Worm (Caenorhabditis elegans) whole organism, L1 larva: ENCODE results near the gene mrpl-16.

Experiments
- C04F5.9 ChIP-seq: sonication (generic microtip); optimal IDR thresholded peaks from 2 replicates; lab custom pipeline; 2016; ENCODE audit warnings: missing genetic modification characterization, missing compliant biosample characterization
- C16A3.4 ChIP-seq: fragments of 150-350 bp; optimal IDR thresholded peaks from 2 replicates; lab custom pipeline; 2014; ENCODE audit warnings: missing biosample characterization, missing genetic modification characterization
- C34B4.2 ChIP-seq: sonication (generic microtip); optimal IDR thresholded peaks from 2 replicates; lab custom pipeline; 2017; ENCODE audit warnings: mild to moderate bottlenecking, missing genetic modification characterization, missing compliant biosample characterization
- Y116A8C.19 ChIP-seq: sonication (generic microtip); optimal IDR thresholded peaks from 2 replicates; lab custom pipeline; 2016; ENCODE audit warnings: missing compliant biosample characterization, missing genetic modification characterization, borderline replicate concordance
- alr-1 ChIP-seq: fragments of 200-800 bp; sonication (Bioruptor generic); optimal IDR thresholded peaks from 2 replicates; lab custom pipeline; 2018; ENCODE audit warnings: borderline replicate concordance, mild to moderate bottlenecking, missing genetic modification characterization, missing compliant biosample characterization
- ama-1 ChIP-seq: fragments of 150-350 bp; optimal IDR thresholded peaks from 2 replicates; lab custom pipeline; 2014
- blmp-1 ChIP-seq: fragments of 150-350 bp; optimal IDR thresholded peaks from 2 replicates; lab custom pipeline; 2014; ENCODE audit warnings: missing biosample characterization, missing genetic modification characterization
- ceh-8 ChIP-seq: fragments of 200-800 bp; sonication (Bioruptor generic); optimal IDR thresholded peaks from 2 replicates; lab custom pipeline; 2018; ENCODE audit warnings: mild to moderate bottlenecking, missing genetic modification characterization, moderate library complexity, missing compliant biosample characterization
- ceh-82 ChIP-seq, 3 experiments: fragments of 150-350 bp in 1 of 3; sonication (generic microtip) in 2 of 3; optimal IDR thresholded peaks; 2 replicates each; lab custom pipeline; 2014 to 2017; ENCODE audit warnings: missing biosample characterization in 3 of 3, missing genetic modification characterization in 3 of 3
- dpl-1 ChIP-seq, 3 experiments: fragments of 150-350 bp in 2 of 3; sonication (generic microtip) in 1 of 3; optimal IDR thresholded peaks; 2 replicates each; lab custom pipeline; 2014 to 2017; ENCODE audit warnings: missing biosample characterization in 3 of 3, missing genetic modification characterization in 3 of 3, missing genetic modification reagents in 3 of 3
- dsc-1 ChIP-seq: sonication (generic microtip); optimal IDR thresholded peaks from 2 replicates; lab custom pipeline; 2016; ENCODE audit warnings: mild to moderate bottlenecking, missing genetic modification characterization, missing compliant biosample characterization
- efl-1 ChIP-seq, 4 experiments: fragments of 150-350 bp; optimal IDR thresholded peaks in 3 of 4; peaks in 1 of 4; 1 replicate in 1 of 4; 2 replicates in 3 of 4; lab custom pipeline; 2014; ENCODE audit warnings: missing biosample characterization in 2 of 4, missing genetic modification characterization in 2 of 4, missing genetic modification reagents in 2 of 4
- egl-13 ChIP-seq: sonication (generic microtip); optimal IDR thresholded peaks from 2 replicates; lab custom pipeline; 2016; ENCODE audit warnings: missing genotype, missing genetic modification reagents, missing genetic modification characterization, missing compliant biosample characterization
- egl-27 ChIP-seq, 2 experiments: fragments of 150-350 bp in 1 of 2; sonication (generic microtip); optimal IDR thresholded peaks; 3 replicates each; lab custom pipeline; 2017 to 2018; ENCODE audit warnings: missing biosample characterization in 2 of 2, missing genetic modification characterization in 2 of 2, missing genetic modification reagents in 2 of 2
- elt-2 ChIP-seq: sonication (generic microtip); optimal IDR thresholded peaks from 2 replicates; lab custom pipeline; 2016; ENCODE audit warnings: missing genetic modification characterization, mild to moderate bottlenecking, inconsistent platforms, missing compliant biosample characterization, missing genetic modification reagents
- ets-5 ChIP-seq: fragments of 200-800 bp; sonication (Bioruptor generic); IDR thresholded peaks from 2 replicates; pipeline ENCODE4 v1.3.6; 2022; ENCODE audit warnings: missing genetic modification characterization, missing compliant biosample characterization
- fkh-10 ChIP-seq: sonication (generic microtip); optimal IDR thresholded peaks from 2 replicates; lab custom pipeline; 2017; ENCODE audit warnings: missing biosample characterization, missing genetic modification reagents, missing genetic modification characterization
- fkh-4 ChIP-seq: sonication (generic microtip); optimal IDR thresholded peaks from 2 replicates; lab custom pipeline; 2016; ENCODE audit warnings: missing compliant biosample characterization, missing genetic modification characterization, borderline replicate concordance
- fkh-8 ChIP-seq: sonication (generic microtip); optimal IDR thresholded peaks from 2 replicates; lab custom pipeline; 2016; ENCODE audit warnings: mild to moderate bottlenecking, missing genetic modification characterization, missing compliant biosample characterization
- hlh-17 ChIP-seq: fragments of 200-800 bp; sonication (Bioruptor generic); optimal IDR thresholded peaks from 2 replicates; lab custom pipeline; 2018; ENCODE audit warnings: missing genetic modification characterization, mild to moderate bottlenecking, missing compliant biosample characterization, moderate library complexity, borderline replicate concordance
- hpl-2 ChIP-seq: fragments of 150-350 bp; optimal IDR thresholded peaks from 2 replicates; lab custom pipeline; 2014; ENCODE audit warnings: missing biosample characterization, missing genetic modification reagents, missing genetic modification characterization
- lin-13 ChIP-seq: fragments of 150-350 bp; optimal IDR thresholded peaks from 2 replicates; lab custom pipeline; 2014; ENCODE audit warnings: missing biosample characterization, missing genetic modification reagents, missing genetic modification characterization
- lin-15B ChIP-seq: fragments of 150-350 bp; sonication (generic microtip); optimal IDR thresholded peaks from 3 replicates; lab custom pipeline; 2014; ENCODE audit warnings: missing biosample characterization, missing genetic modification characterization
- lin-35 ChIP-seq, 2 experiments: fragments of 150-350 bp; optimal IDR thresholded peaks; 2 replicates each; lab custom pipeline; 2014; ENCODE audit warnings: missing biosample characterization in 2 of 2, missing genetic modification characterization in 2 of 2, missing genetic modification reagents in 2 of 2
- lsy-2 ChIP-seq, 2 experiments: fragments of 150-350 bp; optimal IDR thresholded peaks; 2 replicates each; lab custom pipeline; 2014; ENCODE audit warnings: missing biosample characterization in 2 of 2, missing genetic modification characterization in 2 of 2
- mab-9 ChIP-seq: fragments of 200-800 bp; sonication (Bioruptor generic); IDR thresholded peaks from 2 replicates; pipeline ENCODE4 v1.3.6; 2022; ENCODE audit warnings: missing genetic modification reagents, missing genetic modification characterization, missing compliant biosample characterization
- mef-2 ChIP-seq: fragments of 150-350 bp; optimal IDR thresholded peaks from 2 replicates; lab custom pipeline; 2014; ENCODE audit warnings: missing biosample characterization, missing genetic modification characterization
- mep-1 ChIP-seq: fragments of 150-350 bp; optimal IDR thresholded peaks from 2 replicates; lab custom pipeline; 2014; ENCODE audit warnings: missing biosample characterization, missing genetic modification characterization
- nhr-11 ChIP-seq: fragments of 150-350 bp; optimal IDR thresholded peaks from 2 replicates; lab custom pipeline; 2014; ENCODE audit warnings: missing biosample characterization, missing genetic modification characterization
- nhr-20 ChIP-seq: sonication (generic microtip); optimal IDR thresholded peaks from 2 replicates; lab custom pipeline; 2016; ENCODE audit warnings: mild to moderate bottlenecking, missing genetic modification characterization, missing compliant biosample characterization
- nhr-84 ChIP-seq: sonication (generic microtip); optimal IDR thresholded peaks from 2 replicates; lab custom pipeline; 2017; ENCODE audit warnings: missing biosample characterization, missing genetic modification characterization
- pag-3 ChIP-seq: sonication (generic microtip); optimal IDR thresholded peaks from 2 replicates; lab custom pipeline; 2017; ENCODE audit warnings: missing genetic modification characterization, mild to moderate bottlenecking, missing compliant biosample characterization, antibody characterized with exemption, borderline replicate concordance; ENCODE audit not compliant: insufficient read depth
- pqm-1 ChIP-seq: sonication (generic microtip); optimal IDR thresholded peaks from 3 replicates; lab custom pipeline; 2017; ENCODE audit warnings: missing biosample characterization, missing genetic modification characterization
- rnt-1 ChIP-seq: sonication (generic microtip); optimal IDR thresholded peaks from 2 replicates; lab custom pipeline; 2016; ENCODE audit warnings: mild to moderate bottlenecking, missing genetic modification characterization, moderate library complexity, missing compliant biosample characterization
- snpc-4 ChIP-seq: fragments of 150-350 bp; optimal IDR thresholded peaks from 2 replicates; lab custom pipeline; 2014; ENCODE audit warnings: missing biosample characterization, missing genetic modification characterization
- snu-23 ChIP-seq: sonication (generic microtip); optimal IDR thresholded peaks from 2 replicates; lab custom pipeline; 2016; ENCODE audit warnings: missing genetic modification characterization, missing compliant biosample characterization
- sptf-1 ChIP-seq: fragments of 150-350 bp; optimal IDR thresholded peaks from 2 replicates; lab custom pipeline; 2014; ENCODE audit warnings: missing biosample characterization, missing genetic modification characterization
- swsn-7 ChIP-seq: sonication (generic microtip); optimal IDR thresholded peaks from 2 replicates; lab custom pipeline; 2016; ENCODE audit warnings: missing genetic modification characterization, missing compliant biosample characterization
- tbx-2 ChIP-seq: sonication (generic microtip); optimal IDR thresholded peaks from 2 replicates; lab custom pipeline; 2016; ENCODE audit warnings: missing genetic modification characterization, missing compliant biosample characterization
- unc-130 ChIP-seq: fragments of 150-350 bp; optimal IDR thresholded peaks from 2 replicates; lab custom pipeline; 2017; ENCODE audit warnings: missing biosample characterization, missing genetic modification characterization, inconsistent platforms
- unc-30 ChIP-seq: sonication (generic microtip); optimal IDR thresholded peaks from 2 replicates; lab custom pipeline; 2017; ENCODE audit warnings: missing biosample characterization, missing genetic modification characterization
- unc-86 ChIP-seq: sonication (generic microtip); optimal IDR thresholded peaks from 2 replicates; lab custom pipeline; 2016; ENCODE audit warnings: missing genetic modification characterization, missing compliant biosample characterization
- unc-98 ChIP-seq: fragments of 200-800 bp; sonication (Bioruptor generic); IDR thresholded peaks from 2 replicates; pipeline ENCODE4 v1.3.6; 2022; ENCODE audit warnings: missing genetic modification characterization, missing compliant biosample characterization
- vab-15 ChIP-seq: sonication (generic microtip); optimal IDR thresholded peaks from 2 replicates; lab custom pipeline; 2017; ENCODE audit warnings: missing genotype, mild to moderate bottlenecking, missing genetic modification characterization, missing compliant biosample characterization
- zag-1 ChIP-seq: fragments of 150-350 bp; optimal IDR thresholded peaks from 2 replicates; lab custom pipeline; 2014; ENCODE audit warnings: missing biosample characterization, missing genetic modification characterization
- zip-4 ChIP-seq: fragments of 200-800 bp; sonication (Bioruptor generic); optimal IDR thresholded peaks from 2 replicates; lab custom pipeline; 2018; ENCODE audit warnings: mild to moderate bottlenecking, missing genetic modification characterization, moderate library complexity, missing compliant biosample characterization
- ztf-4 ChIP-seq: fragments of 150-350 bp; optimal IDR thresholded peaks from 2 replicates; lab custom pipeline; 2014; ENCODE audit warnings: missing biosample characterization, missing genetic modification characterization

Gene mrpl-16

DNA sequence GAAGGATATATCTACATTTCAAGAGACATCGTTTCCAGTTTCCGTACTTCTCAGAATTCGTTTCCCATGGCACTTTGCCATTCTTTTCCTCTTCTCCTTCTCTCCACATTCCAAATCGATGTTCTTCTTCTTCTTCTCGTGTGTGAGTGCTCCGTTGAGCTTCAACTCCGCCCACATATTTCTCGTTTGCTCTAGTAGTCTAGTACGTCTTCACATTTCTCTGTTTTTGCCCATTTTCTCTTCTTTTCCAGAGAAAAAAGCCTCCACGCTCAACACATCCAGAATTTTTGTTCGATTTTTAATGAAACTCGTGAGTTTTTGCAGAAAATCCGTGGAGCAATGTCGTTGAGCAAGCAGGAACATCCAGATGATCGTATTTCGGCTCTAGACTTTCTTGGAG, 4.7 kb downstream of the mrpl-16 start, which contains the start of gene T04A8.18:
T04A8.18 (plus strand) TSS at position 301 of the 400 bp plus-strand sequence.
- no peak for TF ChIP-seq nhr-84 (tag; lab: Kevin White, UChicago)
- TF ChIP-seq tbx-2 (tag; lab: Kevin White, UChicago), result no peak
- no peak for TF ChIP-seq ceh-82 (tag; optimal IDR thresholded peaks at IDR 0.05; lab: Kevin White, UChicago)
- no peak for TF ChIP-seq snpc-4
- TF ChIP-seq hpl-2 (GFP tag; lab: Kevin White, UChicago), result no peak
- no peak for TF ChIP-seq snu-23 (GFP tag; lab: Kevin White, UChicago)
- TF ChIP-seq egl-13, result no peak
- no peak for TF ChIP-seq C16A3.4 (tag; lab: Kevin White, UChicago)
- TF ChIP-seq ama-1 (lab: Kevin White, UChicago), result no peak
- TF ChIP-seq, all 84 proteins: peak for 0

- TF ChIP-seq fkh-8 (tag; lab: Kevin White, UChicago), result no peak
- no peak for TF ChIP-seq hpl-2 (GFP tag; lab: Kevin White, UChicago)
- TF ChIP-seq C34B4.2, result no peak
- no peak for TF ChIP-seq mab-9 (GFP tag; lab: Robert Waterston, UW)
- TF ChIP-seq zag-1 (tag; lab: Kevin White, UChicago), result no peak
- no peak for TF ChIP-seq zip-4
- TF ChIP-seq dsc-1 (tag; lab: Kevin White, UChicago), result no peak
- no peak for TF ChIP-seq sptf-1 (tag; lab: Kevin White, UChicago)
- no peak for TF ChIP-seq egl-27 (tag; optimal IDR thresholded peaks at IDR 0.05; lab: Kevin White, UChicago)
- no peak for TF ChIP-seq mep-1 (tag; lab: Kevin White, UChicago)
- TF ChIP-seq ceh-8, result no peak
- TF ChIP-seq unc-130, result no peak
- TF ChIP-seq dpl-1 (GFP tag; optimal IDR thresholded peaks at IDR 0.05; lab: Kevin White, UChicago), result no peak
- no peak for TF ChIP-seq ets-5
- no peak for TF ChIP-seq fkh-4
- no peak for TF ChIP-seq mef-2 (tag; lab: Kevin White, UChicago)
- no peak for TF ChIP-seq nhr-11 (tag; lab: Kevin White, UChicago)
- TF ChIP-seq rnt-1 (tag; lab: Kevin White, UChicago), result no peak
Measured at ce11 chrIII:4715088-4715487, 10.9 kb downstream of the mrpl-16 start, which contains the start of gene him-18. TSS of gene him-18 (minus strand) at chrIII:4715188.

- TF ChIP-seq vab-15 (tag; lab: Kevin White, UChicago), result no peak
- no peak for TF ChIP-seq ztf-4 (tag; lab: Kevin White, UChicago)
- no peak for TF ChIP-seq hpl-2 (GFP tag; lab: Kevin White, UChicago)
- TF ChIP-seq swsn-7 (tag; lab: Kevin White, UChicago), result peak; percentile 61
- peak; percentile 65 for TF ChIP-seq C04F5.9 (tag; lab: Kevin White, UChicago)
- peak; percentile 76 to 97 for TF ChIP-seq efl-1 (optimal IDR thresholded peaks at IDR 0.05; lab: Kevin White, UChicago)
- peak; percentile 97 to 100 for TF ChIP-seq efl-1 (GFP tag; optimal IDR thresholded peaks at IDR 0.05 in 1 of 2; lab: Kevin White, UChicago)
- no peak for TF ChIP-seq Y116A8C.19
- no peak for TF ChIP-seq alr-1
- TF ChIP-seq zip-4, result no peak
- TF ChIP-seq unc-98, result no peak
- peak; percentile 74 for TF ChIP-seq lin-15B
- TF ChIP-seq lin-13 (GFP tag; lab: Kevin White, UChicago), result peak; percentile 62
- TF ChIP-seq unc-130, result no peak
- no peak for TF ChIP-seq unc-30 (tag; lab: Kevin White, UChicago)
- peak; percentile 40; the same call in 1 of the 2 replicates for TF ChIP-seq mab-9 (GFP tag; lab: Robert Waterston, UW)
- TF ChIP-seq nhr-20, result peak; percentile 67
- no peak for TF ChIP-seq egl-13
- no peak for TF ChIP-seq blmp-1
- TF ChIP-seq tbx-2 (tag; lab: Kevin White, UChicago), result no peak
- TF ChIP-seq pag-3 (tag; lab: Kevin White, UChicago), result no peak
- no peak for TF ChIP-seq ceh-8
- TF ChIP-seq mef-2 (tag; lab: Kevin White, UChicago), result no peak
- peak; percentile 61 for TF ChIP-seq unc-86
- TF ChIP-seq hlh-17, result no peak
- TF ChIP-seq fkh-10 (GFP tag; lab: Kevin White, UChicago), result no peak
- TF ChIP-seq pqm-1 (tag; lab: Kevin White, UChicago), result no peak
- peak in 1 of 2 experiments; percentile 76 for TF ChIP-seq lsy-2 (tag; optimal IDR thresholded peaks at IDR 0.05; lab: Kevin White, UChicago)
- TF ChIP-seq lin-35 (GFP tag; optimal IDR thresholded peaks at IDR 0.05; lab: Kevin White, UChicago), result peak; percentile 96 to 98
- peak; percentile 9 for TF ChIP-seq elt-2 (tag; lab: Kevin White, UChicago)
Measured at ce11 chrIII:4720620-4721227, 16.5 kb downstream of the mrpl-16 start, which contains the start of gene emb-5. TSS of gene emb-5 (minus strand) at chrIII:4720670.
